Fruit fly (Drosophila melanogaster) whole organism, prepupa: ENCODE data around the gene ATPsynbetaL.
A peak's percentile ranks its signal among the peaks of the same experiment; 100 is the strongest.

Experiments used
- Blimp-1 ChIP-seq: fragments of 200-800 bp; sonication (Bioruptor generic); optimal IDR thresholded peaks from 3 replicates; lab custom pipeline; 2017; ENCODE audit warnings: missing biosample characterization, missing genetic modification characterization, mild to moderate bottlenecking, moderate library complexity, missing genetic modification reagents
- CG10631 ChIP-seq: fragments of 200-800 bp; sonication (Bioruptor generic); optimal IDR thresholded peaks from 2 replicates; lab custom pipeline; 2016; ENCODE audit warnings: missing biosample characterization, missing genetic modification characterization
- CG10669 ChIP-seq: fragments of 200-800 bp; sonication (Bioruptor generic); optimal IDR thresholded peaks from 3 replicates; lab custom pipeline; 2018; ENCODE audit warnings: missing biosample characterization, mild to moderate bottlenecking, missing genetic modification characterization, moderate library complexity
- CG11762 ChIP-seq: fragments of 200-800 bp; sonication (Bioruptor generic); optimal IDR thresholded peaks from 3 replicates; lab custom pipeline; 2016; ENCODE audit warnings: missing biosample characterization, missing genetic modification characterization; ENCODE audit not compliant: insufficient read depth
- CG15336 ChIP-seq: fragments of 200-800 bp; sonication (Bioruptor generic); IDR thresholded peaks from 2 replicates; pipeline ENCODE4 v1.3.6; 2022; ENCODE audit warnings: missing biosample characterization, missing genetic modification characterization
- CG16779 ChIP-seq: fragments of 200-800 bp; sonication (Bioruptor generic); optimal IDR thresholded peaks from 3 replicates; lab custom pipeline; 2017; ENCODE audit warnings: missing biosample characterization, mild to moderate bottlenecking, missing genetic modification characterization
- CG3032 ChIP-seq: fragments of 200-800 bp; optimal IDR thresholded peaks from 2 replicates; lab custom pipeline; 2019; ENCODE audit warnings: missing biosample characterization, mild to moderate bottlenecking, missing genetic modification characterization, moderate library complexity
- CG31627 ChIP-seq: fragments of 200-800 bp; sonication (Bioruptor generic); optimal IDR thresholded peaks from 3 replicates; lab custom pipeline; 2016; ENCODE audit warnings: missing biosample characterization, missing genetic modification characterization
- CG32006 ChIP-seq: fragments of 200-800 bp; sonication (Bioruptor generic); optimal IDR thresholded peaks from 3 replicates; lab custom pipeline; 2017; ENCODE audit warnings: missing biosample characterization, mild to moderate bottlenecking, missing genetic modification characterization
- CG3919 ChIP-seq: fragments of 200-800 bp; sonication (Bioruptor generic); optimal IDR thresholded peaks from 3 replicates; lab custom pipeline; 2016; ENCODE audit warnings: missing biosample characterization, missing genetic modification characterization
- CG6163 ChIP-seq: fragments of 200-800 bp; sonication (Bioruptor generic); IDR thresholded peaks from 3 replicates; pipeline ENCODE4 v1.3.6; 2022; ENCODE audit warnings: missing biosample characterization, missing genetic modification characterization
- CG6792 ChIP-seq: fragments of 200-800 bp; sonication (Bioruptor generic); optimal IDR thresholded peaks from 3 replicates; lab custom pipeline; 2016; ENCODE audit warnings: missing biosample characterization, missing genetic modification characterization
- CG6808 ChIP-seq: fragments of 200-800 bp; sonication (Bioruptor generic); optimal IDR thresholded peaks from 3 replicates; lab custom pipeline; 2017; ENCODE audit warnings: missing biosample characterization, missing genetic modification characterization, mild to moderate bottlenecking, moderate library complexity, missing genetic modification reagents
- CG6854 ChIP-seq: fragments of 200-800 bp; sonication (Bioruptor generic); optimal IDR thresholded peaks from 2 replicates; lab custom pipeline; 2017; ENCODE audit warnings: missing biosample characterization, mild to moderate bottlenecking, missing genetic modification characterization
- CG7368 ChIP-seq: fragments of 200-800 bp; sonication (Bioruptor generic); optimal IDR thresholded peaks from 3 replicates; lab custom pipeline; 2016; ENCODE audit warnings: missing biosample characterization, missing genetic modification characterization
- CG8119 ChIP-seq: fragments of 200-800 bp; sonication (Bioruptor generic); IDR thresholded peaks from 3 replicates; pipeline ENCODE4 v1.3.6; 2022; ENCODE audit warnings: missing biosample characterization, missing genetic modification characterization
- Eip78C ChIP-seq: fragments of 200-800 bp; sonication (Bioruptor generic); peaks from one replicate; lab custom pipeline; 2016; ENCODE audit warnings: missing biosample characterization, missing genetic modification characterization
- Eip93F ChIP-seq: fragments of 200-800 bp; sonication (Bioruptor generic); optimal IDR thresholded peaks from 2 replicates; lab custom pipeline; 2016; ENCODE audit warnings: missing biosample characterization, mild to moderate bottlenecking, missing genetic modification characterization
- Ets21C ChIP-seq: fragments of 200-800 bp; sonication (Bioruptor generic); optimal IDR thresholded peaks from 3 replicates; lab custom pipeline; 2016; ENCODE audit warnings: missing biosample characterization, missing genetic modification characterization
- Gug ChIP-seq: fragments of 200-800 bp; sonication (Bioruptor generic); IDR thresholded peaks from 2 replicates; pipeline ENCODE4 v1.3.6; 2022; ENCODE audit warnings: missing biosample characterization, missing genetic modification characterization
- Hr4 ChIP-seq: fragments of 200-800 bp; sonication (Bioruptor generic); optimal IDR thresholded peaks from 3 replicates; lab custom pipeline; 2016; ENCODE audit warnings: missing biosample characterization, missing genetic modification characterization
- Lpt ChIP-seq: fragments of 200-800 bp; sonication (Bioruptor generic); optimal IDR thresholded peaks from 3 replicates; lab custom pipeline; 2016; ENCODE audit warnings: missing biosample characterization, missing genetic modification characterization
- Met ChIP-seq: fragments of 200-800 bp; sonication (Bioruptor generic); optimal IDR thresholded peaks from 3 replicates; lab custom pipeline; 2016; ENCODE audit warnings: missing biosample characterization, missing genetic modification characterization
- OdsH ChIP-seq: fragments of 200-800 bp; sonication (Bioruptor generic); optimal IDR thresholded peaks from 3 replicates; lab custom pipeline; 2016; ENCODE audit warnings: missing biosample characterization, missing genetic modification characterization
- Sox102F ChIP-seq: fragments of 200-800 bp; sonication (Bioruptor generic); optimal IDR thresholded peaks from 2 replicates; lab custom pipeline; 2016; ENCODE audit warnings: missing biosample characterization, mild to moderate bottlenecking, missing genetic modification characterization
- achi ChIP-seq: fragments of 200-800 bp; sonication (Bioruptor generic); optimal IDR thresholded peaks from 3 replicates; lab custom pipeline; 2016; ENCODE audit warnings: missing biosample characterization, missing genetic modification characterization
- acj6 ChIP-seq: fragments of 200-800 bp; sonication (Bioruptor generic); optimal IDR thresholded peaks from 3 replicates; lab custom pipeline; 2016; ENCODE audit warnings: missing biosample characterization, missing genetic modification characterization
- cyc ChIP-seq: fragments of 200-800 bp; sonication (Bioruptor generic); optimal IDR thresholded peaks from 3 replicates; lab custom pipeline; 2016; ENCODE audit warnings: missing biosample characterization, missing genetic modification characterization
- dsx ChIP-seq: fragments of 200-800 bp; optimal IDR thresholded peaks from 3 replicates; lab custom pipeline; 2019; ENCODE audit warnings: missing biosample characterization, mild to moderate bottlenecking, missing genetic modification characterization, moderate library complexity; ENCODE audit not compliant: poor library complexity, severe bottlenecking
- eg ChIP-seq: fragments of 200-800 bp; sonication (Bioruptor generic); IDR thresholded peaks from 3 replicates; pipeline ENCODE4 v1.3.6; 2022; ENCODE audit warnings: missing biosample characterization, missing genetic modification characterization
- esn ChIP-seq: fragments of 200-800 bp; sonication (Bioruptor generic); optimal IDR thresholded peaks from 2 replicates; lab custom pipeline; 2016; ENCODE audit warnings: missing biosample characterization, mild to moderate bottlenecking, missing genetic modification characterization, moderate library complexity
- fd59A ChIP-seq: fragments of 200-800 bp; sonication (Bioruptor generic); optimal IDR thresholded peaks from 2 replicates; lab custom pipeline; 2017; ENCODE audit warnings: missing biosample characterization, mild to moderate bottlenecking, missing genetic modification characterization, missing genetic modification reagents
- fkh ChIP-seq: fragments of 200-800 bp; sonication (Bioruptor generic); optimal IDR thresholded peaks from 3 replicates; lab custom pipeline; 2017; ENCODE audit warnings: missing biosample characterization, mild to moderate bottlenecking, missing genetic modification characterization, moderate library complexity
- lz ChIP-seq: fragments of 200-800 bp; sonication (Bioruptor generic); optimal IDR thresholded peaks from 3 replicates; lab custom pipeline; 2016; ENCODE audit warnings: missing biosample characterization, missing genetic modification characterization
- net ChIP-seq: fragments of 200-800 bp; sonication (Bioruptor generic); optimal IDR thresholded peaks from 3 replicates; lab custom pipeline; 2016; ENCODE audit warnings: missing biosample characterization, missing genetic modification characterization
- spab ChIP-seq: fragments of 200-800 bp; sonication (Bioruptor generic); optimal IDR thresholded peaks from 2 replicates; lab custom pipeline; 2017; ENCODE audit warnings: missing biosample characterization, mild to moderate bottlenecking, missing genetic modification characterization, missing genetic modification reagents
- ss ChIP-seq, 2 experiments: fragments of 200-800 bp; sonication (Bioruptor generic); optimal IDR thresholded peaks; 2 replicates in 1 of 2; 3 replicates in 1 of 2; lab custom pipeline; 2017 to 2018; ENCODE audit warnings: mild to moderate bottlenecking in 2 of 2, missing biosample characterization in 2 of 2, missing genetic modification characterization in 2 of 2, moderate library complexity in 1 of 2
- topi ChIP-seq: fragments of 200-800 bp; sonication (Bioruptor generic); optimal IDR thresholded peaks from 3 replicates; lab custom pipeline; 2016; ENCODE audit warnings: missing biosample characterization, missing genetic modification characterization
- vri ChIP-seq: fragments of 200-800 bp; sonication (Bioruptor generic); optimal IDR thresholded peaks from 3 replicates; lab custom pipeline; 2016; ENCODE audit warnings: missing biosample characterization, mild to moderate bottlenecking, missing genetic modification characterization

ATPsynbetaL gene

dm6 chr3L:16128481-16128972 lies 30.9 kb downstream of the ATPsynbetaL start, which contains the start of gene Pgm1 (continued):
- TF ChIP-seq Eip93F (GFP tag; lab: Kevin White, UChicago) (no peak), CG7368 (GFP tag; lab: Kevin White, UChicago) (peak; percentile 96), fkh (peak; percentile 80), Blimp-1 (GFP tag; lab: Kevin White, UChicago) (peak; percentile 71), vri (peak; percentile 93), CG16779 (no peak), Lpt (peak; percentile 86), CG6854 (GFP tag; lab: Kevin White, UChicago) (peak; percentile 87), CG15336 (GFP tag; lab: Robert Waterston, UW) (peak; percentile 80), acj6 (GFP tag; lab: Kevin White, UChicago) (peak; percentile 92), CG10669 (GFP tag; lab: Kevin White, UChicago) (peak; percentile 87), topi (peak; percentile 95), Sox102F (GFP tag; lab: Kevin White, UChicago) (peak; percentile 97), CG8119 (GFP tag; lab: Robert Waterston, UW) (no peak; the same call in 1 of the 3 replicates), CG6792 (GFP tag; lab: Kevin White, UChicago) (peak; percentile 92), CG11762 (GFP tag; lab: Kevin White, UChicago) (peak; percentile 89), achi (GFP tag; lab: Kevin White, UChicago) (peak; percentile 89)
- TF ChIP-seq, all 60 proteins: peak for 44

- TF ChIP-seq dsx: no peak
- peak; percentile 75 for TF ChIP-seq Eip78C
- TF ChIP-seq CG7368 (GFP tag; lab: Kevin White, UChicago): no peak
- peak; percentile 43 for TF ChIP-seq OdsH (GFP tag; lab: Kevin White, UChicago)
- TF ChIP-seq lz (GFP tag; lab: Kevin White, UChicago): no peak
- peak; percentile 18 for TF ChIP-seq CG10631 (GFP tag; lab: Kevin White, UChicago)
- peak; percentile 63 for TF ChIP-seq eg (GFP tag; lab: Robert Waterston, UW)
- TF ChIP-seq acj6 (GFP tag; lab: Kevin White, UChicago): peak; percentile 38
- peak; percentile 19 for TF ChIP-seq CG8119 (GFP tag; lab: Robert Waterston, UW)
- TF ChIP-seq Ets21C (GFP tag; lab: Kevin White, UChicago): no peak
- TF ChIP-seq CG15336 (GFP tag; lab: Robert Waterston, UW): peak; percentile 41
- TF ChIP-seq cyc (GFP tag; lab: Kevin White, UChicago): no peak
- TF ChIP-seq CG31627 (GFP tag; lab: Kevin White, UChicago): no peak
- TF ChIP-seq net: no peak
- peak; percentile 33 for TF ChIP-seq Gug (GFP tag; lab: Robert Waterston, UW)
- no peak for TF ChIP-seq ss (GFP tag; optimal IDR thresholded peaks at IDR 0.05; lab: Kevin White, UChicago)
- peak; percentile 26 for TF ChIP-seq Met
- no peak for TF ChIP-seq CG3919 (GFP tag; lab: Kevin White, UChicago)
- TF ChIP-seq fkh: peak; percentile 51
- peak; percentile 20 for TF ChIP-seq CG6163
- TF ChIP-seq esn (GFP tag; lab: Kevin White, UChicago): peak; percentile 19
- TF ChIP-seq CG3032 (tag; lab: Kevin White, UChicago): peak; percentile 13
- TF ChIP-seq spab (GFP tag; lab: Kevin White, UChicago): no peak
- no peak for TF ChIP-seq fd59A
- no peak for TF ChIP-seq CG6808
- TF ChIP-seq CG32006 (GFP tag; lab: Kevin White, UChicago): no peak
- TF ChIP-seq achi (GFP tag; lab: Kevin White, UChicago): peak; percentile 100
- peak; percentile 78 for TF ChIP-seq Eip93F (GFP tag; lab: Kevin White, UChicago)
- no peak for TF ChIP-seq Hr4
These were observed 31.5 kb downstream of the ATPsynbetaL start, which contains the start of gene SsRbeta for dm6 chr3L:16128973-16129745. TSS of gene SsRbeta (plus strand) at chr3L:16129617.
